Worm (Caenorhabditis elegans) whole organism, mixed stage, embryonic: ENCODE results near the gene fbxa-174.

Experiments
- blmp-1 ChIP-seq: fragments of 150-350 bp; optimal IDR thresholded peaks from 2 replicates; lab custom pipeline; 2014; ENCODE audit warnings: missing biosample characterization, missing genetic modification characterization
- elt-3 ChIP-seq: fragments of 150-350 bp; optimal IDR thresholded peaks from 2 replicates; lab custom pipeline; 2014; ENCODE audit warnings: missing biosample characterization, missing genetic modification characterization
- mls-2 ChIP-seq: sonication (generic microtip); optimal IDR thresholded peaks from 2 replicates; lab custom pipeline; 2016; ENCODE audit warnings: mild to moderate bottlenecking, missing genetic modification characterization, moderate library complexity, missing compliant biosample characterization
- nhr-12 ChIP-seq: fragments of 150-350 bp; optimal IDR thresholded peaks from 2 replicates; lab custom pipeline; 2014; ENCODE audit warnings: missing biosample characterization, missing genetic modification characterization
- nhr-237 ChIP-seq: fragments of 150-350 bp; optimal IDR thresholded peaks from 2 replicates; lab custom pipeline; 2014; ENCODE audit warnings: missing biosample characterization, missing genetic modification characterization
- snpc-4 ChIP-seq: fragments of 150-350 bp; optimal IDR thresholded peaks from 2 replicates; lab custom pipeline; 2014; ENCODE audit warnings: missing biosample characterization, missing genetic modification characterization
- unc-39 ChIP-seq: fragments of 150-350 bp; optimal IDR thresholded peaks from 2 replicates; lab custom pipeline; 2014; ENCODE audit warnings: missing biosample characterization, missing genetic modification characterization

DNA sequence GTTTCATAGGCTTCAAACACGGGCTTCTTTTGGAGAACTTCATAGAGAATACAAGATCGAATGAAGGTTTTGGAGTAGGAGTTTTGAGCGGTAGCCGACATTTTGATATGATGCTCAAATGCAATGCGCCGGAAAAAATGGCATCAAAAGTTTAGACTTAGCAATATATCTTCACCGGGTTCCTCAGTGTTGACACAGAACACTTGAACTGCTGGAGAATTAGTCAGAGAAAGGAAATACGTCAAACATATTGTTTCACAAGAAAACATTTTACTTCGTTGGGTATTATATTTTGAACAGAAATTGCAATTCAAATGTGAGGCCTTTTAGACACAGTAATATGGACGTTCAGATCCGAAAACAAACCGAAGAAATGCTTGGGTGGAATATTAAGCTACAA, at the start of gene fbxa-174:
- TF ChIP-seq blmp-1 (tag; lab: Kevin White, UChicago), result no peak
- TF ChIP-seq nhr-237 (tag; lab: Kevin White, UChicago), result no peak
- TF ChIP-seq mls-2, result no peak
- no peak for TF ChIP-seq nhr-12
- TF ChIP-seq elt-3 (tag; lab: Kevin White, UChicago), result no peak
- no peak for TF ChIP-seq unc-39 (tag; lab: Kevin White, UChicago)
- no peak for TF ChIP-seq snpc-4 (tag; lab: Kevin White, UChicago)
